Worm (Caenorhabditis elegans) whole organism, early embryonic: ENCODE measurements around the gene Y69A2AR.25.

Source experiments
- B0310.2 ChIP-seq: sonication (generic microtip); optimal IDR thresholded peaks from 2 replicates; lab custom pipeline; 2016; ENCODE audit warnings: mild to moderate bottlenecking, missing genetic modification characterization, missing compliant biosample characterization
- aly-1 ChIP-seq: sonication (generic microtip); optimal IDR thresholded peaks from 2 replicates; lab custom pipeline; 2016; ENCODE audit warnings: missing genetic modification characterization, missing compliant biosample characterization
- ama-1 ChIP-seq: fragments of 150-350 bp; optimal IDR thresholded peaks from 2 replicates; lab custom pipeline; 2014
- ceh-13 ChIP-seq: fragments of 200-800 bp; sonication (Bioruptor generic); optimal IDR thresholded peaks from 2 replicates; lab custom pipeline; 2018; ENCODE audit warnings: mild to moderate bottlenecking, missing genetic modification characterization, missing compliant biosample characterization
- flt-1 ChIP-seq: fragments of 200-800 bp; sonication (Bioruptor generic); IDR thresholded peaks from 2 replicates; pipeline ENCODE4 v1.3.6; 2022; ENCODE audit warnings: missing genetic modification characterization, missing compliant biosample characterization
- hmbx-1 ChIP-seq: sonication (generic microtip); optimal IDR thresholded peaks from 2 replicates; lab custom pipeline; 2016; ENCODE audit warnings: mild to moderate bottlenecking, missing genetic modification characterization, missing compliant biosample characterization
- hnd-1 ChIP-seq: sonication (generic microtip); optimal IDR thresholded peaks from 2 replicates; lab custom pipeline; 2016; ENCODE audit warnings: missing genetic modification characterization, missing compliant biosample characterization
- tbx-11 ChIP-seq: fragments of 200-800 bp; sonication (Bioruptor generic); IDR thresholded peaks from 2 replicates; pipeline ENCODE4 v1.3.6; 2022; ENCODE audit warnings: missing genetic modification characterization, missing compliant biosample characterization
- tbx-37 ChIP-seq: fragments of 200-800 bp; sonication (Bioruptor generic); conservative IDR thresholded peaks from 2 replicates; pipeline ENCODE4 v1.3.6; 2022; ENCODE audit warnings: missing genetic modification reagents, missing genetic modification characterization, missing compliant biosample characterization
- tra-4 ChIP-seq: sonication (generic microtip); optimal IDR thresholded peaks from 2 replicates; lab custom pipeline; 2017; ENCODE audit warnings: missing genetic modification characterization, missing compliant biosample characterization

ce11 chrIV:2562071-2562470 is 6.1 kb downstream of the Y69A2AR.25 start, which contains the start of gene Y69A2AR.50:
- no peak for TF ChIP-seq aly-1 (tag; lab: Kevin White, UChicago)
- TF ChIP-seq hmbx-1 (tag; lab: Kevin White, UChicago), result no peak
- no peak for TF ChIP-seq ama-1 (lab: Kevin White, UChicago)
- TF ChIP-seq tbx-11 (GFP tag; lab: Robert Waterston, UW), result no peak
- TF ChIP-seq tbx-37 (GFP tag; lab: Robert Waterston, UW), result no peak
- TF ChIP-seq flt-1, result no peak
- TF ChIP-seq hnd-1 (tag; lab: Kevin White, UChicago), result no peak
- TF ChIP-seq tra-4, result no peak
- TF ChIP-seq B0310.2 (tag; lab: Kevin White, UChicago), result no peak
- TF ChIP-seq ceh-13 (GFP tag; lab: Kevin White, UChicago), result no peak
